Worm (Caenorhabditis elegans): ENCODE measurements around the gene swt-4.

- TF ChIP-seq elt-1 (tag; optimal IDR thresholded peaks at IDR 0.05) = no peak
- no peak for TF ChIP-seq ztf-11 (tag; optimal IDR thresholded peaks at IDR 0.05)
- no peak for TF ChIP-seq ceh-82 (tag; optimal IDR thresholded peaks at IDR 0.05)
- no peak for TF ChIP-seq unc-39 (tag; optimal IDR thresholded peaks at IDR 0.05)
- no peak for TF ChIP-seq nhr-23 (tag; optimal IDR thresholded peaks at IDR 0.05)
- no peak for TF ChIP-seq nhr-10 (tag; optimal IDR thresholded peaks at IDR 0.05)
- TF ChIP-seq nhr-21 (tag; optimal IDR thresholded peaks at IDR 0.05) = no peak
- no peak for TF ChIP-seq nhr-12 (tag; optimal IDR thresholded peaks at IDR 0.05)
Measured at ce11 chrIII:10634576-10634975, 5.6 kb upstream of the swt-4 start.
